Worm (Caenorhabditis elegans): ENCODE measurements around the gene fbxb-34.
"Not testable (repeated sequence)": the region's sequence is repeated elsewhere in the genome, so short reads cannot be mapped to it uniquely, and the experiment has no call there.

ce11 chrII:593221-593620, 5.6 kb downstream of the fbxb-34 start, which contains the start of gene W08F4.1:
- not testable (repeated sequence) for TF ChIP-seq nhr-237 (tag; optimal IDR thresholded peaks at IDR 0.05); nhr-90 (tag; optimal IDR thresholded peaks at IDR 0.05; ENCODE audit: poor library complexity); C04F5.9 (tag; optimal IDR thresholded peaks at IDR 0.05); mep-1 (tag; optimal IDR thresholded peaks at IDR 0.05); lsy-2 (tag; optimal IDR thresholded peaks at IDR 0.05); isw-1 (GFP tag; IDR thresholded peaks at IDR 0.05); unc-86 (tag; optimal IDR thresholded peaks at IDR 0.05); sup-37 (GFP tag; optimal IDR thresholded peaks at IDR 0.05)
